Fruit fly (Drosophila melanogaster) whole organism, embryonic: ENCODE data around the gene Vps13D.

Experiments
- Asciz ChIP-seq: fragments of 200-800 bp; sonication (Bioruptor generic); optimal IDR thresholded peaks from 2 replicates; lab custom pipeline; 2017; ENCODE audit warnings: missing biosample characterization, mild to moderate bottlenecking, missing genetic modification characterization, missing genetic modification reagents
- CG11085 ChIP-seq: fragments of 200-800 bp; sonication (Bioruptor generic); IDR thresholded peaks from 2 replicates; pipeline ENCODE4 v1.3.6; 2022; ENCODE audit warnings: missing biosample characterization, missing genetic modification characterization
- CG12942 ChIP-seq: fragments of 200-800 bp; sonication (Bioruptor generic); optimal IDR thresholded peaks from 3 replicates; lab custom pipeline; 2016; ENCODE audit warnings: missing biosample characterization, missing genetic modification characterization
- CG14860 ChIP-seq: fragments of 200-800 bp; sonication (Bioruptor generic); IDR thresholded peaks from 3 replicates; pipeline ENCODE4 v1.3.6; 2022; ENCODE audit warnings: missing biosample characterization, missing genetic modification characterization; ENCODE audit not compliant: partially characterized antibody
- CG15073 ChIP-seq: fragments of 200-800 bp; sonication (Bioruptor generic); optimal IDR thresholded peaks from 2 replicates; lab custom pipeline; 2016; ENCODE audit warnings: missing biosample characterization, missing genetic modification characterization
- CG1603 ChIP-seq: fragments of 200-800 bp; sonication (Bioruptor generic); optimal IDR thresholded peaks from 2 replicates; lab custom pipeline; 2019; ENCODE audit warnings: missing biosample characterization, mild to moderate bottlenecking, missing genetic modification characterization, moderate library complexity
- CG17361 ChIP-seq: fragments of 200-800 bp; sonication (Bioruptor generic); IDR thresholded peaks from 3 replicates; pipeline ENCODE4 v1.3.6; 2022; ENCODE audit warnings: missing biosample characterization, missing genetic modification characterization
- CG30403 ChIP-seq: fragments of 200-800 bp; sonication (Bioruptor generic); optimal IDR thresholded peaks from 3 replicates; lab custom pipeline; 2016; ENCODE audit warnings: missing biosample characterization, missing genetic modification characterization
- CG32767 ChIP-seq: fragments of 200-800 bp; sonication (Bioruptor generic); IDR thresholded peaks from 2 replicates; pipeline ENCODE4 v1.3.6; 2022; ENCODE audit warnings: missing biosample characterization, missing genetic modification characterization
- CG3281 ChIP-seq: fragments of 200-800 bp; sonication (Bioruptor generic); optimal IDR thresholded peaks from 3 replicates; lab custom pipeline; 2017; ENCODE audit warnings: missing biosample characterization, mild to moderate bottlenecking, missing genetic modification characterization
- CG8478 ChIP-seq: fragments of >200 bp; optimal IDR thresholded peaks from 2 replicates; lab custom pipeline; 2018
- CG8924 ChIP-seq: fragments of 200-800 bp; optimal IDR thresholded peaks from 3 replicates; lab custom pipeline; 2019; ENCODE audit warnings: missing biosample characterization, mild to moderate bottlenecking, missing genetic modification characterization, moderate library complexity
- Chrac-16 ChIP-seq: fragments of 200-800 bp; sonication (Bioruptor generic); optimal IDR thresholded peaks from 3 replicates; lab custom pipeline; 2016; ENCODE audit warnings: missing biosample characterization, missing genetic modification characterization
- E2f2 ChIP-seq: fragments of 200-800 bp; sonication (Bioruptor generic); IDR thresholded peaks from 2 replicates; pipeline ENCODE4 v1.3.6; 2022; ENCODE audit warnings: missing biosample characterization, missing genetic modification characterization
- Hr3 ChIP-seq: fragments of 200-800 bp; sonication (Bioruptor generic); optimal IDR thresholded peaks from 3 replicates; lab custom pipeline; 2016; ENCODE audit warnings: missing biosample characterization, missing genetic modification characterization
- Kr ChIP-seq: fragments of 200-800 bp; sonication (Bioruptor generic); optimal IDR thresholded peaks from 2 replicates; lab custom pipeline; 2017; ENCODE audit warnings: missing biosample characterization, mild to moderate bottlenecking, missing genetic modification characterization
- Lhr ChIP-seq: fragments of 200-800 bp; sonication (Bioruptor generic); optimal IDR thresholded peaks from 3 replicates; lab custom pipeline; 2017; ENCODE audit warnings: mild to moderate bottlenecking, missing biosample characterization, missing genetic modification reagents, missing genetic modification characterization
- Lim3 ChIP-seq: fragments of 200-800 bp; sonication (Bioruptor generic); IDR thresholded peaks from 2 replicates; pipeline ENCODE4 v1.3.6; 2022; ENCODE audit warnings: missing biosample characterization, missing genetic modification characterization
- Max ChIP-seq: fragments of 200-800 bp; sonication (Bioruptor generic); optimal IDR thresholded peaks from 2 replicates; lab custom pipeline; 2016; ENCODE audit warnings: missing biosample characterization, mild to moderate bottlenecking, missing genetic modification characterization
- Med ChIP-seq: fragments of 200-800 bp; sonication (Bioruptor generic); peaks from one replicate; lab custom pipeline; 2016; ENCODE audit warnings: missing biosample characterization, missing genetic modification characterization, mild to moderate bottlenecking, inconsistent platforms, moderate library complexity
- NK7.1 ChIP-seq: fragments of 200-800 bp; sonication (Bioruptor generic); optimal IDR thresholded peaks from 3 replicates; lab custom pipeline; 2016; ENCODE audit warnings: missing biosample characterization, missing genetic modification characterization
- Scr ChIP-seq: fragments of 200-800 bp; sonication (Bioruptor generic); IDR thresholded peaks from 2 replicates; pipeline ENCODE4 v1.3.6; 2022; ENCODE audit warnings: missing biosample characterization, missing genetic modification characterization; ENCODE audit not compliant: partially characterized antibody
- Six4 ChIP-seq: fragments of 200-800 bp; sonication (Bioruptor generic); optimal IDR thresholded peaks from 2 replicates; lab custom pipeline; 2016; ENCODE audit warnings: missing biosample characterization, missing genetic modification characterization
- Spps ChIP-seq: fragments of 200-800 bp; sonication (Bioruptor generic); optimal IDR thresholded peaks from 2 replicates; lab custom pipeline; 2018; ENCODE audit warnings: missing biosample characterization, mild to moderate bottlenecking, missing genetic modification characterization
- TFAM ChIP-seq: fragments of 200-800 bp; sonication (Bioruptor generic); optimal IDR thresholded peaks from 2 replicates; lab custom pipeline; 2017; ENCODE audit warnings: missing biosample characterization, missing genetic modification characterization, inconsistent platforms
- ash1 ChIP-seq: fragments of 200-800 bp; sonication (Bioruptor generic); optimal IDR thresholded peaks from 2 replicates; lab custom pipeline; 2018; ENCODE audit warnings: missing biosample characterization, mild to moderate bottlenecking, missing genetic modification characterization
- ato ChIP-seq: fragments of 200-800 bp; sonication (Bioruptor generic); IDR thresholded peaks from 2 replicates; pipeline ENCODE4 v1.3.6; 2022; ENCODE audit warnings: missing biosample characterization, missing genetic modification characterization; ENCODE audit not compliant: partially characterized antibody
- caup ChIP-seq: fragments of 200-800 bp; sonication (Bioruptor generic); optimal IDR thresholded peaks from 3 replicates; lab custom pipeline; 2017; ENCODE audit warnings: missing biosample characterization, mild to moderate bottlenecking, missing genetic modification characterization, moderate library complexity; ENCODE audit not compliant: severe bottlenecking
- cg ChIP-seq: fragments of 200-800 bp; sonication (Bioruptor generic); optimal IDR thresholded peaks from 3 replicates; lab custom pipeline; 2019; ENCODE audit warnings: missing biosample characterization, mild to moderate bottlenecking, missing genetic modification characterization, moderate library complexity
- chn ChIP-seq: fragments of 200-800 bp; sonication (Bioruptor generic); optimal IDR thresholded peaks from 2 replicates; lab custom pipeline; 2016; ENCODE audit warnings: missing biosample characterization, missing genetic modification characterization
- crp ChIP-seq, 2 experiments: fragments of 200-800 bp; sonication (Bioruptor generic); optimal IDR thresholded peaks; 2 replicates in 1 of 2; 3 replicates in 1 of 2; lab custom pipeline; 2017; ENCODE audit warnings: missing biosample characterization in 2 of 2, missing genetic modification characterization in 2 of 2, mild to moderate bottlenecking in 1 of 2, moderate library complexity in 1 of 2
- dan ChIP-seq: fragments of 200-800 bp; sonication (Bioruptor generic); IDR thresholded peaks from 2 replicates; pipeline ENCODE4 v1.3.6; 2022; ENCODE audit warnings: missing biosample characterization, missing genetic modification characterization
- dimm ChIP-seq: fragments of 200-800 bp; sonication (Bioruptor generic); IDR thresholded peaks from 2 replicates; pipeline ENCODE4 v1.3.6; 2022; ENCODE audit warnings: missing biosample characterization, missing genetic modification characterization
- disco-r ChIP-seq: fragments of 200-800 bp; sonication (Bioruptor generic); optimal IDR thresholded peaks from 2 replicates; lab custom pipeline; 2016; ENCODE audit warnings: missing biosample characterization, missing genetic modification characterization
- dmrt11E ChIP-seq: fragments of 200-800 bp; sonication (Bioruptor generic); optimal IDR thresholded peaks from 3 replicates; lab custom pipeline; 2018; ENCODE audit warnings: missing biosample characterization, mild to moderate bottlenecking, missing genetic modification characterization, moderate library complexity
- dpn ChIP-seq, 2 experiments: fragments of 200-800 bp; sonication (Bioruptor generic); optimal IDR thresholded peaks; 3 replicates each; lab custom pipeline; 2016; ENCODE audit warnings: missing biosample characterization in 2 of 2, missing genetic modification characterization in 2 of 2
- gfzf ChIP-seq: fragments of 200-800 bp; sonication (Bioruptor generic); optimal IDR thresholded peaks from 2 replicates; lab custom pipeline; 2016; ENCODE audit warnings: missing biosample characterization, mild to moderate bottlenecking, missing genetic modification characterization, moderate library complexity
- gsb ChIP-seq: fragments of 200-800 bp; sonication (Bioruptor generic); IDR thresholded peaks from 2 replicates; pipeline ENCODE4 v1.3.6; 2022; ENCODE audit warnings: missing biosample characterization, missing genetic modification characterization
- klu ChIP-seq: fragments of 200-800 bp; sonication (Bioruptor generic); IDR thresholded peaks from 2 replicates; pipeline ENCODE4 v1.3.6; 2022; ENCODE audit warnings: missing biosample characterization, missing genetic modification characterization
- kni ChIP-seq: fragments of 200-800 bp; sonication (Bioruptor generic); optimal IDR thresholded peaks from 3 replicates; lab custom pipeline; 2017; ENCODE audit warnings: mild to moderate bottlenecking, missing biosample characterization, missing genetic modification reagents, missing genetic modification characterization
- knrl ChIP-seq: fragments of 200-800 bp; sonication (Bioruptor generic); IDR thresholded peaks from 3 replicates; pipeline ENCODE4 v1.3.6; 2022; ENCODE audit warnings: missing biosample characterization, missing genetic modification characterization; ENCODE audit not compliant: partially characterized antibody
- lola ChIP-seq, 3 experiments: fragments of >200 bp in 2 of 3; fragments of 200-800 bp in 1 of 3; sonication (Bioruptor generic) in 1 of 3; optimal IDR thresholded peaks; 2 replicates each; lab custom pipeline; 2017 to 2019; ENCODE audit warnings: missing biosample characterization in 3 of 3, missing genetic modification characterization in 3 of 3, mild to moderate bottlenecking in 1 of 3, moderate library complexity in 1 of 3
- otp ChIP-seq: fragments of 200-800 bp; sonication (Bioruptor generic); IDR thresholded peaks from 3 replicates; pipeline ENCODE4, ENCODE4 v1.3.6; 2022; ENCODE audit warnings: missing biosample characterization, missing genetic modification characterization
- p53 ChIP-seq: fragments of 200-800 bp; sonication (Bioruptor generic); optimal IDR thresholded peaks from 2 replicates; lab custom pipeline; 2016; ENCODE audit warnings: missing biosample characterization, missing genetic modification characterization
- pho ChIP-seq: fragments of 200-800 bp; sonication (Bioruptor generic); optimal IDR thresholded peaks from 2 replicates; lab custom pipeline; 2016; ENCODE audit warnings: missing biosample characterization, missing genetic modification characterization
- prd ChIP-seq, 3 experiments: fragments of >200 bp in 2 of 3; fragments of 200-800 bp in 1 of 3; sonication (Bioruptor generic) in 1 of 3; optimal IDR thresholded peaks in 2 of 3; IDR thresholded peaks in 1 of 3; 2 replicates in 2 of 3; 3 replicates in 1 of 3; pipeline versions ENCODE4 v1.3.6 to Lab custom; 2017 to 2022; ENCODE audit warnings: missing biosample characterization in 1 of 3, missing genetic modification characterization in 1 of 3
- rib ChIP-seq: fragments of 200-800 bp; sonication (Bioruptor generic); IDR thresholded peaks from 2 replicates; pipeline ENCODE4 v1.3.6; 2022; ENCODE audit warnings: missing biosample characterization, missing genetic modification characterization
- scrt ChIP-seq: fragments of 200-800 bp; sonication (Bioruptor generic); optimal IDR thresholded peaks from 2 replicates; lab custom pipeline; 2018; ENCODE audit warnings: missing biosample characterization, mild to moderate bottlenecking, missing genetic modification characterization, moderate library complexity
- sd ChIP-seq: fragments of 200-800 bp; sonication (Bioruptor generic); optimal IDR thresholded peaks from 3 replicates; lab custom pipeline; 2018; ENCODE audit warnings: missing biosample characterization, mild to moderate bottlenecking, missing genetic modification characterization, moderate library complexity
- toy ChIP-seq: fragments of 200-800 bp; sonication (Bioruptor generic); IDR thresholded peaks from 2 replicates; pipeline ENCODE4 v1.3.6; 2022; ENCODE audit warnings: missing biosample characterization, missing genetic modification characterization
- trem ChIP-seq: fragments of 200-800 bp; optimal IDR thresholded peaks from 3 replicates; lab custom pipeline; 2019; ENCODE audit warnings: missing biosample characterization, mild to moderate bottlenecking, missing genetic modification characterization, moderate library complexity

Vps13D gene

dm6 chr3L:12720699-12721098 is 34.1 kb upstream of the Vps13D start (continued):
- no peak for TF ChIP-seq CG30403
- TF ChIP-seq pho (GFP tag; lab: Kevin White, UChicago) = no peak
- no peak for TF ChIP-seq scrt (GFP tag; lab: Kevin White, UChicago)
- no peak for TF ChIP-seq chn (GFP tag; lab: Kevin White, UChicago)
- no peak for TF ChIP-seq trem (tag; lab: Kevin White, UChicago)
- no peak for TF ChIP-seq sd (tag; lab: Kevin White, UChicago)
- TF ChIP-seq otp = no peak
- TF ChIP-seq rib (GFP tag; lab: Robert Waterston, UW) = no peak
- no peak for TF ChIP-seq prd (optimal IDR thresholded peaks at IDR 0.05; lab: Kevin White, UChicago)
- 0 out of 3 replicates have a peak, but pooled peaks have one; percentile 7 for TF ChIP-seq prd (GFP tag; IDR thresholded peaks at IDR 0.05; lab: Robert Waterston, UW)
- TF ChIP-seq CG8924 (tag; lab: Kevin White, UChicago) = no peak
- TF ChIP-seq kni (GFP tag; lab: Kevin White, UChicago) = no peak
- no peak for TF ChIP-seq Chrac-16 (GFP tag; lab: Kevin White, UChicago)
- TF ChIP-seq CG17361 (GFP tag; lab: Robert Waterston, UW) = no peak
- TF ChIP-seq caup = no peak
- no peak for TF ChIP-seq dpn (GFP tag; optimal IDR thresholded peaks at IDR 0.05; lab: Kevin White, UChicago)
- no peak for TF ChIP-seq klu (GFP tag; lab: Robert Waterston, UW)
- no peak for TF ChIP-seq toy
- no peak for TF ChIP-seq dimm
- TF ChIP-seq Kr (GFP tag; lab: Kevin White, UChicago) = no peak
- no peak for TF ChIP-seq CG15073 (GFP tag; lab: Kevin White, UChicago)
- peak; percentile 64 for TF ChIP-seq CG14860
- TF ChIP-seq CG3281 (GFP tag; lab: Kevin White, UChicago) = no peak
- no peak for TF ChIP-seq Lim3
- TF ChIP-seq Med (GFP tag; lab: Kevin White, UChicago) = peak; percentile 39
- TF ChIP-seq NK7.1 (GFP tag; lab: Kevin White, UChicago) = no peak
- no peak for TF ChIP-seq CG32767 (GFP tag; lab: Robert Waterston, UW)
- no peak for TF ChIP-seq TFAM (GFP tag; lab: Kevin White, UChicago)
- TF ChIP-seq Spps (tag; lab: Kevin White, UChicago) = no peak
- peak; percentile 28 for TF ChIP-seq dmrt11E (tag; lab: Kevin White, UChicago)
- peak; percentile 43; the same call in 1 of the 2 replicates for TF ChIP-seq ato (GFP tag; lab: Robert Waterston, UW)
- TF ChIP-seq Asciz (GFP tag; lab: Kevin White, UChicago) = no peak
- TF ChIP-seq disco-r = no peak
- no peak for TF ChIP-seq Six4 (GFP tag; lab: Kevin White, UChicago)
- TF ChIP-seq lola (GFP tag; optimal IDR thresholded peaks at IDR 0.05; lab: Kevin White, UChicago) = peak in 1 of 3 experiments; percentile 21
- no peak for TF ChIP-seq dan (GFP tag; lab: Robert Waterston, UW)
- TF ChIP-seq CG1603 (tag; lab: Kevin White, UChicago) = peak; percentile 35

dm6 chr3L:12725749-12726148 is 29.1 kb upstream of the Vps13D start:
- TF ChIP-seq Max (GFP tag; lab: Kevin White, UChicago) (peak; percentile 5), Lhr (GFP tag; lab: Kevin White, UChicago) (no peak), Med (GFP tag; lab: Kevin White, UChicago) (peak; percentile 64), knrl (GFP tag; lab: Robert Waterston, UW) (no peak), dmrt11E (tag; lab: Kevin White, UChicago) (peak; percentile 30), crp (GFP tag; optimal IDR thresholded peaks at IDR 0.05; lab: Kevin White, UChicago) (no peak), gfzf (GFP tag; lab: Kevin White, UChicago) (no peak), Hr3 (no peak), CG12942 (GFP tag; lab: Kevin White, UChicago) (no peak), ash1 (GFP tag; lab: Kevin White, UChicago) (no peak), Scr (GFP tag; lab: Robert Waterston, UW) (no peak), dimm (no peak), E2f2 (GFP tag; lab: Robert Waterston, UW) (peak; percentile 8; the same call in 1 of the 2 replicates), cg (GFP tag; lab: Kevin White, UChicago) (no peak), CG8478 (lab: Kevin White, UChicago) (no peak), CG11085 (GFP tag; lab: Robert Waterston, UW) (no peak), caup (no peak), gsb (GFP tag; lab: Robert Waterston, UW) (no peak), p53 (GFP tag; lab: Kevin White, UChicago) (no peak)
